Fruit fly (Drosophila melanogaster) whole organism, embryonic: ENCODE measurements around the gene Oatp74D.

Experiments used
- B-H2 ChIP-seq: fragments of 200-800 bp; sonication (Bioruptor generic); optimal IDR thresholded peaks from 2 replicates; lab custom pipeline; 2018; ENCODE audit warnings: missing biosample characterization, mild to moderate bottlenecking, missing genetic modification characterization
- Bteb2 ChIP-seq: fragments of 200-800 bp; sonication (Bioruptor generic); optimal IDR thresholded peaks from 2 replicates; lab custom pipeline; 2016; ENCODE audit warnings: missing biosample characterization, missing genetic modification characterization
- CG10959 ChIP-seq: fragments of 200-800 bp; sonication (Bioruptor generic); IDR thresholded peaks from 2 replicates; pipeline ENCODE4 v1.3.6; 2022; ENCODE audit warnings: missing biosample characterization, missing genetic modification characterization
- CG11456 ChIP-seq: fragments of 200-800 bp; sonication (Bioruptor generic); IDR thresholded peaks from 3 replicates; pipeline ENCODE4 v1.3.6; 2022; ENCODE audit warnings: missing biosample characterization, missing genetic modification characterization
- CG12942 ChIP-seq: fragments of 200-800 bp; sonication (Bioruptor generic); optimal IDR thresholded peaks from 3 replicates; lab custom pipeline; 2016; ENCODE audit warnings: missing biosample characterization, missing genetic modification characterization
- CG1647 ChIP-seq: fragments of 200-800 bp; sonication (Bioruptor generic); optimal IDR thresholded peaks from 3 replicates; lab custom pipeline; 2016; ENCODE audit warnings: missing biosample characterization, missing genetic modification characterization
- CG17829 ChIP-seq: fragments of 200-800 bp; optimal IDR thresholded peaks from 2 replicates; lab custom pipeline; 2019; ENCODE audit warnings: missing biosample characterization, mild to moderate bottlenecking, missing genetic modification characterization, moderate library complexity
- CG3407 ChIP-seq: fragments of 200-800 bp; sonication (Bioruptor generic); optimal IDR thresholded peaks from 2 replicates; lab custom pipeline; 2018; ENCODE audit warnings: missing biosample characterization, mild to moderate bottlenecking, missing genetic modification characterization
- CG34224 ChIP-seq: fragments of 200-800 bp; sonication (Bioruptor generic); IDR thresholded peaks from 3 replicates; pipeline ENCODE4 v1.3.6; 2022; ENCODE audit warnings: missing biosample characterization, missing genetic modification characterization; ENCODE audit not compliant: partially characterized antibody
- CG5180 ChIP-seq: fragments of 200-800 bp; sonication (Bioruptor generic); optimal IDR thresholded peaks from 3 replicates; lab custom pipeline; 2017; ENCODE audit warnings: missing biosample characterization, missing genetic modification characterization, mild to moderate bottlenecking, moderate library complexity, missing genetic modification reagents
- CG6175 ChIP-seq: fragments of 200-800 bp; sonication (Bioruptor generic); IDR thresholded peaks from 3 replicates; pipeline ENCODE4 v1.3.6; 2022; ENCODE audit warnings: missing biosample characterization, missing genetic modification characterization
- CG6254 ChIP-seq: fragments of 200-800 bp; sonication (Bioruptor generic); optimal IDR thresholded peaks from 3 replicates; lab custom pipeline; 2017; ENCODE audit warnings: mild to moderate bottlenecking, missing biosample characterization, missing genetic modification reagents, missing genetic modification characterization
- CG6765 ChIP-seq: fragments of 200-800 bp; sonication (Bioruptor generic); optimal IDR thresholded peaks from 3 replicates; lab custom pipeline; 2017; ENCODE audit warnings: missing biosample characterization, mild to moderate bottlenecking, missing genetic modification characterization
- CG7745 ChIP-seq: fragments of 200-800 bp; sonication (Bioruptor generic); optimal IDR thresholded peaks from 2 replicates; lab custom pipeline; 2018; ENCODE audit warnings: missing biosample characterization, mild to moderate bottlenecking, missing genetic modification characterization, moderate library complexity
- CG9727 ChIP-seq: fragments of 200-800 bp; sonication (Bioruptor generic); optimal IDR thresholded peaks from 3 replicates; lab custom pipeline; 2017; ENCODE audit warnings: missing biosample characterization, mild to moderate bottlenecking, missing genetic modification characterization
- CG9817 ChIP-seq: fragments of 200-800 bp; sonication (Bioruptor generic); optimal IDR thresholded peaks from 2 replicates; lab custom pipeline; 2018; ENCODE audit warnings: missing biosample characterization, mild to moderate bottlenecking, missing genetic modification characterization, moderate library complexity
- CG9932 ChIP-seq: fragments of 200-800 bp; sonication (Bioruptor generic); IDR thresholded peaks from 2 replicates; pipeline ENCODE4 v1.3.6; 2022; ENCODE audit warnings: missing biosample characterization, missing genetic modification characterization
- CHES-1-like ChIP-seq: fragments of 200-800 bp; sonication (Bioruptor generic); optimal IDR thresholded peaks from 2 replicates; lab custom pipeline; 2016; ENCODE audit warnings: missing biosample characterization, missing genetic modification characterization
- CTCF ChIP-seq: fragments of 200-800 bp; sonication (Bioruptor generic); optimal IDR thresholded peaks from 2 replicates; lab custom pipeline; 2017; ENCODE audit warnings: missing biosample characterization, mild to moderate bottlenecking, missing genetic modification characterization, moderate library complexity
- D ChIP-seq, 2 experiments: fragments of 200-800 bp in 1 of 2; fragments of >200 bp in 1 of 2; sonication (Bioruptor generic) in 1 of 2; optimal IDR thresholded peaks; 2 replicates in 1 of 2; 3 replicates in 1 of 2; lab custom pipeline; 2017; ENCODE audit warnings: mild to moderate bottlenecking in 1 of 2, missing biosample characterization in 1 of 2, missing genetic modification characterization in 1 of 2, missing genetic modification reagents in 1 of 2
- E2f2 ChIP-seq: fragments of 200-800 bp; sonication (Bioruptor generic); IDR thresholded peaks from 2 replicates; pipeline ENCODE4 v1.3.6; 2022; ENCODE audit warnings: missing biosample characterization, missing genetic modification characterization
- HHEX ChIP-seq: fragments of 200-800 bp; sonication (Bioruptor generic); optimal IDR thresholded peaks from 3 replicates; lab custom pipeline; 2017; ENCODE audit warnings: missing biosample characterization, mild to moderate bottlenecking, missing genetic modification characterization, missing genetic modification reagents
- HLH3B ChIP-seq: fragments of 200-800 bp; sonication (Bioruptor generic); IDR thresholded peaks from 2 replicates; pipeline ENCODE4 v1.3.6; 2022; ENCODE audit warnings: missing biosample characterization, missing genetic modification characterization
- Jarid2 ChIP-seq: fragments of 200-800 bp; sonication (Bioruptor generic); optimal IDR thresholded peaks from 3 replicates; lab custom pipeline; 2017; ENCODE audit warnings: mild to moderate bottlenecking, missing biosample characterization, missing genetic modification reagents, missing genetic modification characterization
- Mad ChIP-seq: fragments of 200-800 bp; sonication (Bioruptor generic); optimal IDR thresholded peaks from 2 replicates; lab custom pipeline; 2016; ENCODE audit warnings: missing biosample characterization, missing genetic modification characterization
- Med ChIP-seq: fragments of 200-800 bp; sonication (Bioruptor generic); peaks from one replicate; lab custom pipeline; 2016; ENCODE audit warnings: missing biosample characterization, missing genetic modification characterization, mild to moderate bottlenecking, inconsistent platforms, moderate library complexity
- Mrtf ChIP-seq: fragments of 200-800 bp; sonication (Bioruptor generic); IDR thresholded peaks from 3 replicates; pipeline ENCODE4 v1.3.6; 2022; ENCODE audit warnings: missing biosample characterization, missing genetic modification characterization
- Nf-YA ChIP-seq: fragments of 200-800 bp; sonication (Bioruptor generic); IDR thresholded peaks from 2 replicates; pipeline ENCODE4 v1.3.6; 2022; ENCODE audit warnings: missing biosample characterization, missing genetic modification characterization
- Opbp ChIP-seq: fragments of 200-800 bp; sonication (Bioruptor generic); IDR thresholded peaks from 3 replicates; pipeline ENCODE4 v1.3.6; 2022; ENCODE audit warnings: missing biosample characterization, missing genetic modification characterization; ENCODE audit not compliant: partially characterized antibody
- Ptx1 ChIP-seq: fragments of 200-800 bp; sonication (Bioruptor generic); IDR thresholded peaks from 2 replicates; pipeline ENCODE4 v1.3.6; 2022; ENCODE audit warnings: missing biosample characterization, missing genetic modification characterization
- Rfx ChIP-seq: fragments of 200-800 bp; sonication (Bioruptor generic); IDR thresholded peaks from 2 replicates; pipeline ENCODE4 v1.3.6; 2022; ENCODE audit warnings: missing biosample characterization, missing genetic modification characterization
- Sox100B ChIP-seq: fragments of 200-800 bp; sonication (Bioruptor generic); optimal IDR thresholded peaks from 3 replicates; lab custom pipeline; 2018; ENCODE audit warnings: missing biosample characterization, mild to moderate bottlenecking, missing genetic modification characterization
- Xbp1 ChIP-seq: fragments of 200-800 bp; sonication (Bioruptor generic); optimal IDR thresholded peaks from 3 replicates; lab custom pipeline; 2016; ENCODE audit warnings: missing biosample characterization, mild to moderate bottlenecking, missing genetic modification characterization
- Xrp1 ChIP-seq: fragments of 200-800 bp; sonication (Bioruptor generic); IDR thresholded peaks from 2 replicates; pipeline ENCODE4 v1.3.6; 2022; ENCODE audit warnings: missing biosample characterization, missing genetic modification characterization
- cg ChIP-seq: fragments of 200-800 bp; sonication (Bioruptor generic); optimal IDR thresholded peaks from 3 replicates; lab custom pipeline; 2019; ENCODE audit warnings: missing biosample characterization, mild to moderate bottlenecking, missing genetic modification characterization, moderate library complexity
- eve ChIP-seq, 2 experiments: fragments of >200 bp; optimal IDR thresholded peaks; 2 replicates each; lab custom pipeline; 2017; ENCODE audit warnings: missing biosample characterization in 2 of 2, missing genetic modification characterization in 2 of 2
- grau ChIP-seq: fragments of 200-800 bp; optimal IDR thresholded peaks from 3 replicates; lab custom pipeline; 2019; ENCODE audit warnings: missing biosample characterization, mild to moderate bottlenecking, missing genetic modification characterization, moderate library complexity
- kni ChIP-seq: fragments of 200-800 bp; sonication (Bioruptor generic); optimal IDR thresholded peaks from 3 replicates; lab custom pipeline; 2017; ENCODE audit warnings: mild to moderate bottlenecking, missing biosample characterization, missing genetic modification reagents, missing genetic modification characterization
- lab ChIP-seq: fragments of 200-800 bp; sonication (Bioruptor generic); optimal IDR thresholded peaks from 3 replicates; lab custom pipeline; 2017; ENCODE audit warnings: missing biosample characterization, missing genetic modification characterization, mild to moderate bottlenecking, moderate library complexity, missing genetic modification reagents
- lmd ChIP-seq: fragments of 200-800 bp; sonication (Bioruptor generic); IDR thresholded peaks from 2 replicates; pipeline ENCODE4 v1.3.6; 2022; ENCODE audit warnings: missing biosample characterization, missing genetic modification characterization
- mirr ChIP-seq: fragments of 200-800 bp; sonication (Bioruptor generic); optimal IDR thresholded peaks from 3 replicates; lab custom pipeline; 2018; ENCODE audit warnings: missing biosample characterization, mild to moderate bottlenecking, missing genetic modification characterization
- nom ChIP-seq: fragments of 200-800 bp; sonication (Bioruptor generic); optimal IDR thresholded peaks from 2 replicates; lab custom pipeline; 2017; ENCODE audit warnings: missing biosample characterization, missing genetic modification characterization, mild to moderate bottlenecking, moderate library complexity, missing genetic modification reagents
- org-1 ChIP-seq: fragments of 200-800 bp; sonication (Bioruptor generic); optimal IDR thresholded peaks from 2 replicates; lab custom pipeline; 2017; ENCODE audit warnings: missing biosample characterization, missing genetic modification characterization
- psq ChIP-seq: fragments of 200-800 bp; sonication (Bioruptor generic); optimal IDR thresholded peaks from 2 replicates; lab custom pipeline; 2017; ENCODE audit warnings: missing biosample characterization, missing genetic modification characterization
- sens ChIP-seq: fragments of 200-800 bp; sonication (Bioruptor generic); peaks from one replicate; lab custom pipeline; 2016; ENCODE audit warnings: missing biosample characterization, missing genetic modification characterization
- sisA ChIP-seq: fragments of 200-800 bp; sonication (Bioruptor generic); IDR thresholded peaks from 2 replicates; pipeline ENCODE4 v1.3.6; 2022; ENCODE audit warnings: missing biosample characterization, missing genetic modification characterization
- stc ChIP-seq: fragments of 200-800 bp; sonication (Bioruptor generic); IDR thresholded peaks from 2 replicates; pipeline ENCODE4 v1.3.6; 2022; ENCODE audit warnings: missing biosample characterization, missing genetic modification characterization
- tap ChIP-seq: fragments of 200-800 bp; optimal IDR thresholded peaks from 3 replicates; lab custom pipeline; 2019; ENCODE audit warnings: missing biosample characterization, mild to moderate bottlenecking, missing genetic modification characterization, moderate library complexity
- wdn ChIP-seq: fragments of 200-800 bp; sonication (Bioruptor generic); IDR thresholded peaks from 2 replicates; pipeline ENCODE4 v1.3.6; 2022; ENCODE audit warnings: missing biosample characterization, missing genetic modification characterization
- zen ChIP-seq: fragments of 200-800 bp; sonication (Bioruptor generic); optimal IDR thresholded peaks from 3 replicates; lab custom pipeline; 2018; ENCODE audit warnings: missing biosample characterization, mild to moderate bottlenecking, missing genetic modification characterization, moderate library complexity

Gene Oatp74D

DNA sequence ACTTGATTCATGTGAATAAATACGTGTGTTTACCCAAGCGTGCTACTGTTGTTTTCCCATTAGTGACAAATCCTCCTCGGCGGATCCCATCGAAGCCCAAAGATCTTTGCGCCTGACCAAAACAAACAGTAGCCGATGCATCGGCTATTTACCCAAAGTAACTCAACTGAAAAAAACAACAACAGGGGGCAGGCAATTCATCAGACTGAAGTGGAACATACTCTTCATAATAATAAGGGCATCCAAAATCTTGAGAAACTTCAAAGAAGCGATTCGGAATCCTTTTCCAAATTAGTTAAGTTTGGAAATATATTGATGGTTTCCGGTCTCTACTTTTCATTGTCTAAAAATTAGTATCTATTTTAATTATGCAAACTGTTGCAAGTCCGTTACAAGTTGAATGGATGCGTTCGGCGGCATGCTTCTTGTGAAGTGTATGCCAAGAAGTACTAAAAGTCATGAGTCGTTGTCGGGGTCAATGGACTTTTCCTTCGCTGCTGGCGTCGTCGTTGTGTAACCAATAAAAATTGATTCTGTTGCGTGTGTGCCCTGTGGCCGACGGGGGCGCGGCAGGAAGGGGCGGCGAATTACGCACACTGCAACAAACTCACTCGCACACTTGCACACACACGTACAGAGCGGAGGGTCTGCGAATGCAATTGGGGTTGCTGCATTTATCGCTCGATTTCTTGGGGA is 8.5 kb downstream of the Oatp74D start (continued):
- TF ChIP-seq HLH3B (GFP tag; lab: Robert Waterston, UW) (0 out of 2 replicates have a peak, but pooled peaks have one; percentile 36), HHEX (GFP tag; lab: Kevin White, UChicago) (no peak), CG9727 (GFP tag; lab: Kevin White, UChicago) (peak; percentile 4), lab (peak; percentile 6), CG7745 (tag; lab: Kevin White, UChicago) (no peak), CG17829 (tag; lab: Kevin White, UChicago) (peak; percentile 52), Xbp1 (no peak), kni (GFP tag; lab: Kevin White, UChicago) (peak; percentile 43), Bteb2 (GFP tag; lab: Kevin White, UChicago) (no peak), CHES-1-like (GFP tag; lab: Kevin White, UChicago) (no peak), CG1647 (no peak), Sox100B (GFP tag; lab: Kevin White, UChicago) (peak; percentile 37), CG34224 (GFP tag; lab: Robert Waterston, UW) (no peak), CG11456 (GFP tag; lab: Robert Waterston, UW) (no peak), CG6175 (GFP tag; lab: Robert Waterston, UW) (no peak), nom (GFP tag; lab: Kevin White, UChicago) (peak; percentile 28), cg (GFP tag; lab: Kevin White, UChicago) (peak; percentile 71), wdn (GFP tag; lab: Robert Waterston, UW) (no peak), D (optimal IDR thresholded peaks at IDR 0.05; lab: Kevin White, UChicago) (no peak), D (GFP tag; optimal IDR thresholded peaks at IDR 0.05; lab: Kevin White, UChicago) (peak; percentile 16), psq (no peak), CG10959 (GFP tag; lab: Robert Waterston, UW) (no peak), CG9817 (tag; lab: Kevin White, UChicago) (no peak), sens (GFP tag; lab: Kevin White, UChicago) (peak; percentile 89), zen (tag; lab: Kevin White, UChicago) (no peak), Mrtf (GFP tag; lab: Robert Waterston, UW) (no peak), CG6765 (no peak), org-1 (GFP tag; lab: Kevin White, UChicago) (no peak), CG12942 (GFP tag; lab: Kevin White, UChicago) (no peak), sisA (GFP tag; lab: Robert Waterston, UW) (no peak), CG6254 (no peak), tap (no peak), Xrp1 (GFP tag; lab: Robert Waterston, UW) (peak; percentile 59; the same call in 1 of the 2 replicates), CG5180 (GFP tag; lab: Kevin White, UChicago) (peak; percentile 0), grau (tag; lab: Kevin White, UChicago) (peak; percentile 37), Nf-YA (no peak), eve (GFP tag; optimal IDR thresholded peaks at IDR 0.05; lab: Kevin White, UChicago) (peak in 1 of 2 experiments; percentile 54), lmd (GFP tag; lab: Robert Waterston, UW) (peak; percentile 29; the same call in 1 of the 2 replicates), stc (GFP tag; lab: Robert Waterston, UW) (no peak), Rfx (GFP tag; lab: Robert Waterston, UW) (no peak), CG9932 (GFP tag; lab: Robert Waterston, UW) (no peak), E2f2 (GFP tag; lab: Robert Waterston, UW) (peak; percentile 13; the same call in 1 of the 2 replicates), Med (GFP tag; lab: Kevin White, UChicago) (peak; percentile 66), Mad (no peak), CTCF (GFP tag; lab: Kevin White, UChicago) (peak; percentile 1), mirr (GFP tag; lab: Kevin White, UChicago) (no peak), B-H2 (GFP tag; lab: Kevin White, UChicago) (no peak), Jarid2 (no peak), CG3407 (GFP tag; lab: Kevin White, UChicago) (peak; percentile 26), Ptx1 (peak; percentile 29; the same call in 1 of the 2 replicates), Opbp (GFP tag; lab: Robert Waterston, UW) (0 out of 3 replicates have a peak, but pooled peaks have one; percentile 15)
